Fruit fly (Drosophila melanogaster): ENCODE measurements around the gene Pfdn1.

The Pfdn1 gene

DNA sequence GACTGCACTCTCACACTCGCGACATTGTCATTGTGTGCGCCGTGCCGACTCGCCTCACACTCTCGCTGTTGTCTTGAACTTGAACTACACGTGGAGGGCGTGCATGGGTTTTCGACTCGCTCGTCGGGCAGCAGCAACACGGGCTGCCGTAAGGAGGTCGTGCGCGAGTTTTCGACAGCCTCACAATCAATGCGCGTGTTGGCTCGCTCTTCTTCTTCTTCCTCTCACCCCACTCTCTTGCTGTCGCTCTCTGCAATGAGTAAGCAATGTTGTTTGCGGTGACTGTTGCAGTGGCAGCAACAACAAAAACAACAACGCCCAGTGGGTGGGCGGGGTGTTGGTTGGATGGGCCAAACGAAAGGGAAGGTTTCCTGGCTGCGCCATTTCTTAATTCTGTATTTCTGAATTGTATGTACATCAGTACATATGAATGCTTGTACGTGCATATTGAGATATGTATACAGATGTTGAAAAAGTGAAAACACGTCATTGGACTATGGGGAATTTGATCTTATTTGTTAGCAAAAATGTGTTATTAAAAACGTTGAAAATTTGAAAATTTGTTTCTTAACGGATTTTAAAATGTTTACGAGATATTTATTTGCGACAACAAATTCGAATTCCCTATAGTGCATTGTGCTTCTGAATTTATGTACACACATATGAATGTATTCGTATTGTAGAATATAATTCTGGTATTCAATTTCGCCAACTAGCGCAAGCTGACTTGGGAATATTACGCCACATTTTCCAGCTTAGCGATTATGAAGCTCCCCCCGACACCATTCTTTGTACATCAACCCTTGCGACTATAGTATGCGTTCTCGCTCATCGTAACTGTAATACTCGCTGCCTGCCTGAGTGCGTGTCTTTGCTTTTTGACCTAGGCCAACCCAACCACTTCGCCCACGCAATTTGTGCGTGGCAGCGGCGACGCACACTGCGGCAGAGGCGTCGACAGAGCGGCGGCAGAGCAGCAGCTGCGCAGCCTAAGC is 19.8 kb downstream of the Pfdn1 start (continued):
- TF ChIP-seq tup (GFP tag; optimal IDR thresholded peaks at IDR 0.05) (no peak), dmrt99B (tag; optimal IDR thresholded peaks at IDR 0.05) (peak; percentile 10), Fer3 (tag; optimal IDR thresholded peaks at IDR 0.05) (no peak), CG10431 (GFP tag; optimal IDR thresholded peaks at IDR 0.05) (peak; percentile 22), CG6791 (GFP tag; IDR thresholded peaks at IDR 0.05; ENCODE audit: partially characterized antibody) (peak; percentile 74), Hmx (GFP tag; optimal IDR thresholded peaks at IDR 0.05) (no peak), Med (GFP tag) (peak; percentile 97), Oli (tag; optimal IDR thresholded peaks at IDR 0.05) (no peak), Nf-YC (tag; optimal IDR thresholded peaks at IDR 0.05) (peak; percentile 60), Jarid2 (GFP tag; optimal IDR thresholded peaks at IDR 0.05) (no peak), HmgD (GFP tag; optimal IDR thresholded peaks at IDR 0.05) (peak; percentile 90), CG5245 (GFP tag; optimal IDR thresholded peaks at IDR 0.05) (no peak), sr (GFP tag; IDR thresholded peaks at IDR 0.05) (peak; percentile 95), gt (GFP tag; IDR thresholded peaks at IDR 0.05) (no peak), CG14710 (tag; optimal IDR thresholded peaks at IDR 0.05) (no peak), CG16779 (GFP tag; IDR thresholded peaks at IDR 0.05) (no peak), CG17829 (tag; optimal IDR thresholded peaks at IDR 0.05) (peak; percentile 27), fu2 (GFP tag; optimal IDR thresholded peaks at IDR 0.05) (no peak), pfk (GFP tag; optimal IDR thresholded peaks at IDR 0.05) (peak; percentile 38), Opbp (GFP tag; IDR thresholded peaks at IDR 0.05; ENCODE audit: partially characterized antibody) (peak; percentile 82), cato (GFP tag; optimal IDR thresholded peaks at IDR 0.05; ENCODE audit: borderline replicate concordance) (no peak), Taf1 (GFP tag; IDR thresholded peaks at IDR 0.05) (no peak), CoRest (tag; optimal IDR thresholded peaks at IDR 0.05) (peak; percentile 0), Dbx (GFP tag; IDR thresholded peaks at IDR 0.05) (peak; percentile 49; the same call in 2 of the 3 replicates), ase (GFP tag; IDR thresholded peaks at IDR 0.05) (no peak), Mes4 (GFP tag; optimal IDR thresholded peaks at IDR 0.05) (no peak), CG12942 (GFP tag; optimal IDR thresholded peaks at IDR 0.05) (no peak), Tbp (GFP tag; optimal IDR thresholded peaks at IDR 0.05) (no peak), salm (tag; optimal IDR thresholded peaks at IDR 0.05) (no peak), C15 (GFP tag; IDR thresholded peaks at IDR 0.05) (no peak), CG7357 (GFP tag; IDR thresholded peaks at IDR 0.05) (no peak), seq (GFP tag; IDR thresholded peaks at IDR 0.05) (peak; percentile 62; the same call in 1 of the 2 replicates), CG15696 (tag; optimal IDR thresholded peaks at IDR 0.05) (peak; percentile 1), Dref (GFP tag; IDR thresholded peaks at IDR 0.05) (no peak), Bdp1 (GFP tag; optimal IDR thresholded peaks at IDR 0.05) (no peak), CG8388 (GFP tag; optimal IDR thresholded peaks at IDR 0.05) (peak; percentile 38), CG8765 (GFP tag; IDR thresholded peaks at IDR 0.05) (peak; percentile 80), Adf1 (GFP tag; IDR thresholded peaks at IDR 0.05) (peak; percentile 99), sna (GFP tag; IDR thresholded peaks at IDR 0.05; ENCODE audit: partially characterized antibody) (peak; percentile 66), ATbp (GFP tag; optimal IDR thresholded peaks at IDR 0.05) (no peak), CG2202 (tag; optimal IDR thresholded peaks at IDR 0.05) (peak; percentile 13), CG17361 (GFP tag; IDR thresholded peaks at IDR 0.05) (no peak), CG32532 (GFP tag; IDR thresholded peaks at IDR 0.05) (peak; percentile 41; the same call in 1 of the 2 replicates), CG14965 (GFP tag; optimal IDR thresholded peaks at IDR 0.05; ENCODE audit: borderline replicate concordance) (no peak), Meics (GFP tag; optimal IDR thresholded peaks at IDR 0.05) (peak; percentile 49), Mrtf (GFP tag; IDR thresholded peaks at IDR 0.05) (no peak), oc (tag; optimal IDR thresholded peaks at IDR 0.05) (peak; percentile 68), odd (GFP tag; optimal IDR thresholded peaks at IDR 0.05) (no peak)

All from whole organism, embryonic.